Worm (Caenorhabditis elegans) whole organism, L4/young adult: ENCODE data around the gene islo-1.

Source experiments
- W03F9.2 ChIP-seq: fragments of 150-350 bp; optimal IDR thresholded peaks from 2 replicates; lab custom pipeline; 2014; ENCODE audit warnings: missing biosample characterization, missing genetic modification characterization
- him-1 ChIP-seq: sonication (generic microtip); optimal IDR thresholded peaks from 2 replicates; lab custom pipeline; 2016; ENCODE audit warnings: missing genotype, missing genetic modification reagents, missing genetic modification characterization, missing compliant biosample characterization

ce11 chrIV:8103196-8103595, 33.0 kb upstream of the islo-1 start:
- no peak for TF ChIP-seq him-1
- no peak for TF ChIP-seq W03F9.2 (tag; lab: Kevin White, UChicago)
